Worm (Caenorhabditis elegans) whole organism, early embryonic: ENCODE data around the gene D1046.18.

Experiments
- B0310.2 ChIP-seq: sonication (generic microtip); optimal IDR thresholded peaks from 2 replicates; lab custom pipeline; 2016; ENCODE audit warnings: mild to moderate bottlenecking, missing genetic modification characterization, missing compliant biosample characterization
- F13C5.2 ChIP-seq: sonication (generic microtip); optimal IDR thresholded peaks from 2 replicates; lab custom pipeline; 2017; ENCODE audit warnings: mild to moderate bottlenecking, missing genetic modification characterization, inconsistent platforms, missing compliant biosample characterization
- aly-1 ChIP-seq: sonication (generic microtip); optimal IDR thresholded peaks from 2 replicates; lab custom pipeline; 2016; ENCODE audit warnings: missing genetic modification characterization, missing compliant biosample characterization
- ama-1 ChIP-seq: fragments of 150-350 bp; optimal IDR thresholded peaks from 2 replicates; lab custom pipeline; 2014
- ets-7 ChIP-seq: sonication (generic microtip); optimal IDR thresholded peaks from 2 replicates; lab custom pipeline; 2016; ENCODE audit warnings: missing genotype, missing genetic modification characterization, missing compliant biosample characterization
- flt-1 ChIP-seq: fragments of 200-800 bp; sonication (Bioruptor generic); IDR thresholded peaks from 2 replicates; pipeline ENCODE4 v1.3.6; 2022; ENCODE audit warnings: missing genetic modification characterization, missing compliant biosample characterization
- hmbx-1 ChIP-seq: sonication (generic microtip); optimal IDR thresholded peaks from 2 replicates; lab custom pipeline; 2016; ENCODE audit warnings: mild to moderate bottlenecking, missing genetic modification characterization, missing compliant biosample characterization
- hmg-4 ChIP-seq: fragments of 200-800 bp; sonication (Bioruptor generic); optimal IDR thresholded peaks from 2 replicates; lab custom pipeline; 2018; ENCODE audit warnings: mild to moderate bottlenecking, missing genetic modification characterization, missing compliant biosample characterization
- hnd-1 ChIP-seq: sonication (generic microtip); optimal IDR thresholded peaks from 2 replicates; lab custom pipeline; 2016; ENCODE audit warnings: missing genetic modification characterization, missing compliant biosample characterization
- scrt-1 ChIP-seq: fragments of 200-800 bp; sonication (Bioruptor generic); IDR thresholded peaks from 2 replicates; pipeline ENCODE4 v1.3.6; 2022; ENCODE audit warnings: missing genetic modification characterization, missing compliant biosample characterization
- sea-1 ChIP-seq: fragments of 200-800 bp; sonication (Bioruptor generic); conservative IDR thresholded peaks from 2 replicates; pipeline ENCODE4 v1.3.6; 2022; ENCODE audit warnings: missing genetic modification characterization, missing compliant biosample characterization
- tbx-37 ChIP-seq: fragments of 200-800 bp; sonication (Bioruptor generic); conservative IDR thresholded peaks from 2 replicates; pipeline ENCODE4 v1.3.6; 2022; ENCODE audit warnings: missing genetic modification reagents, missing genetic modification characterization, missing compliant biosample characterization
- tra-4 ChIP-seq: sonication (generic microtip); optimal IDR thresholded peaks from 2 replicates; lab custom pipeline; 2017; ENCODE audit warnings: missing genetic modification characterization, missing compliant biosample characterization

DNA sequence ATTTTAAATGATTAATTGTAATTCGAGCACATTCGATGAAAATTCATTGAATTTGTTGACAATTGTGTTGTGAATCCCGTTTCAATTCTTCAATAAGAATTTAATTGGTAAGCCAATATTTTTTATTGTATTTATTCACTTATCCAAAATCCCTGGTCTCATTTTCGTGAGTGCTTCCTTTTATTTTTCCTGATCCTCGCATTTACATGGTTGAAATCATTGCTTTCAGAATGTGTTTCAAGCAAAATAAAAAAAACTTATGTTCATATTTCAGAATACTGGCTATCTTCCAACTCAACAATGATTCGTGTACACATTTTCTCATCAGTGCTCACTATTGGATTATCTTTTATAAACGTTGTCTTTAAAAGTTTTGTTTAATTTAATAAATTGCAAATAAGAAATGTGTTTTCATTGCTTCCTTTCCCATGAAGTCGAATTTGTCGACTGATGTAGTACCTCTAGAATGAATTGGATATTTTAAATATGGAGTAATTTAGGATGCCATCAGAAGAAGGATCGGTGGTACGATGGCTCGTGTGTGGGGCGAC lies at the start of gene D1046.18, which contains the start of gene slc-25A26:
- TF ChIP-seq ama-1 (lab: Kevin White, UChicago) (no peak), aly-1 (tag; lab: Kevin White, UChicago) (no peak), ets-7 (tag; lab: Kevin White, UChicago) (no peak), hmg-4 (GFP tag; lab: Kevin White, UChicago) (no peak), hmbx-1 (tag; lab: Kevin White, UChicago) (no peak), flt-1 (no peak), B0310.2 (no peak), tbx-37 (GFP tag; lab: Robert Waterston, UW) (no peak), scrt-1 (GFP tag; lab: Robert Waterston, UW) (no peak), hnd-1 (tag; lab: Kevin White, UChicago) (no peak), F13C5.2 (tag; lab: Kevin White, UChicago) (no peak), tra-4 (tag; lab: Kevin White, UChicago) (no peak), sea-1 (GFP tag; lab: Robert Waterston, UW) (no peak)
